Worm (Caenorhabditis elegans) whole organism, L3 larva: Measurements from ENCODE around the gene C35C5.9.

Experiments
- R02D3.7 ChIP-seq: fragments of 150-350 bp; optimal IDR thresholded peaks from 2 replicates; lab custom pipeline; 2014; ENCODE audit warnings: missing biosample characterization, missing genetic modification characterization
- ceh-28 ChIP-seq: fragments of 150-350 bp; optimal IDR thresholded peaks from 2 replicates; lab custom pipeline; 2014; ENCODE audit warnings: missing biosample characterization, missing genetic modification reagents, missing genetic modification characterization
- ceh-82 ChIP-seq: fragments of 150-350 bp; optimal IDR thresholded peaks from 2 replicates; lab custom pipeline; 2014; ENCODE audit warnings: missing biosample characterization, missing genetic modification characterization
- ceh-9 ChIP-seq: sonication (generic microtip); optimal IDR thresholded peaks from 2 replicates; lab custom pipeline; 2018; ENCODE audit warnings: missing biosample characterization, missing genetic modification characterization
- daf-12 ChIP-seq: fragments of 150-350 bp; optimal IDR thresholded peaks from 2 replicates; lab custom pipeline; 2014; ENCODE audit warnings: missing biosample characterization, missing genetic modification reagents, missing genetic modification characterization
- egl-27 ChIP-seq: sonication (generic microtip); optimal IDR thresholded peaks from 4 replicates; lab custom pipeline; 2017; ENCODE audit warnings: missing biosample characterization, missing genetic modification reagents, missing genetic modification characterization
- egl-5 ChIP-seq: fragments of 150-350 bp; optimal IDR thresholded peaks from 2 replicates; lab custom pipeline; 2017; ENCODE audit warnings: missing biosample characterization, missing genetic modification reagents, missing genetic modification characterization, inconsistent platforms
- elt-1 ChIP-seq: fragments of 150-350 bp; optimal IDR thresholded peaks from 2 replicates; lab custom pipeline; 2014; ENCODE audit warnings: missing biosample characterization, missing genetic modification characterization
- elt-2 ChIP-seq: sonication (generic microtip); optimal IDR thresholded peaks from 2 replicates; lab custom pipeline; 2016; ENCODE audit warnings: missing genetic modification reagents, mild to moderate bottlenecking, missing genetic modification characterization, missing compliant biosample characterization
- elt-3 ChIP-seq, 3 experiments: fragments of 150-350 bp in 1 of 3; sonication (generic microtip) in 2 of 3; optimal IDR thresholded peaks; 2 replicates in 2 of 3; 4 replicates in 1 of 3; lab custom pipeline; 2014 to 2017; ENCODE audit warnings: missing biosample characterization in 3 of 3, missing genetic modification characterization in 3 of 3
- fkh-2 ChIP-seq: fragments of 150-350 bp; optimal IDR thresholded peaks from 2 replicates; lab custom pipeline; 2014; ENCODE audit warnings: missing biosample characterization, missing genetic modification reagents, missing genetic modification characterization
- fos-1 ChIP-seq: fragments of 150-350 bp; optimal IDR thresholded peaks from 2 replicates; lab custom pipeline; 2014; ENCODE audit warnings: missing biosample characterization, missing genetic modification characterization
- hmg-11 ChIP-seq: sonication (generic microtip); optimal IDR thresholded peaks from 2 replicates; lab custom pipeline; 2016; ENCODE audit warnings: missing genetic modification characterization, missing compliant biosample characterization
- jun-1 ChIP-seq: fragments of 150-350 bp; optimal IDR thresholded peaks from 2 replicates; lab custom pipeline; 2014; ENCODE audit warnings: missing biosample characterization, missing genetic modification reagents, missing genetic modification characterization
- lin-39 ChIP-seq: fragments of 150-350 bp; optimal IDR thresholded peaks from 2 replicates; lab custom pipeline; 2018; ENCODE audit warnings: missing biosample characterization, missing genetic modification reagents, missing genetic modification characterization
- lsy-12 ChIP-seq: sonication (generic microtip); optimal IDR thresholded peaks from 2 replicates; lab custom pipeline; 2016; ENCODE audit warnings: mild to moderate bottlenecking, missing genetic modification characterization, missing compliant biosample characterization
- mml-1 ChIP-seq: fragments of 150-350 bp; sonication (generic microtip); optimal IDR thresholded peaks from 3 replicates; lab custom pipeline; 2014; ENCODE audit warnings: missing biosample characterization, missing genetic modification characterization
- nfya-1 ChIP-seq: sonication (generic microtip); optimal IDR thresholded peaks from 2 replicates; lab custom pipeline; 2017; ENCODE audit warnings: missing genetic modification characterization, mild to moderate bottlenecking, missing compliant biosample characterization, antibody characterized with exemption, moderate library complexity; ENCODE audit not compliant: insufficient read depth
- nhr-12 ChIP-seq: fragments of 150-350 bp; optimal IDR thresholded peaks from 2 replicates; lab custom pipeline; 2014; ENCODE audit warnings: missing biosample characterization, missing genetic modification characterization
- nhr-23 ChIP-seq: fragments of 150-350 bp; optimal IDR thresholded peaks from 2 replicates; lab custom pipeline; 2014; ENCODE audit warnings: missing biosample characterization, missing genetic modification reagents, missing genetic modification characterization
- nhr-237 ChIP-seq: fragments of 150-350 bp; optimal IDR thresholded peaks from 2 replicates; lab custom pipeline; 2014; ENCODE audit warnings: missing biosample characterization, missing genetic modification characterization
- nhr-25 ChIP-seq: sonication (generic microtip); optimal IDR thresholded peaks from 2 replicates; lab custom pipeline; 2017; ENCODE audit warnings: missing biosample characterization, missing genetic modification characterization
- nhr-43 ChIP-seq: sonication (generic microtip); optimal IDR thresholded peaks from 2 replicates; lab custom pipeline; 2016; ENCODE audit warnings: mild to moderate bottlenecking, missing genetic modification characterization, missing compliant biosample characterization; ENCODE audit not compliant: poor library complexity, severe bottlenecking
- nhr-67 ChIP-seq: fragments of 150-350 bp; optimal IDR thresholded peaks from 2 replicates; lab custom pipeline; 2014; ENCODE audit warnings: missing biosample characterization, missing genetic modification characterization
- nhr-76 ChIP-seq: fragments of 150-350 bp; sonication (generic microtip); optimal IDR thresholded peaks from 5 replicates; lab custom pipeline; 2014; ENCODE audit warnings: missing biosample characterization, missing genetic modification characterization
- nhr-77 ChIP-seq: fragments of 150-350 bp; optimal IDR thresholded peaks from 2 replicates; lab custom pipeline; 2014; ENCODE audit warnings: missing biosample characterization, missing genetic modification characterization
- pha-4 ChIP-seq: fragments of 150-350 bp; optimal IDR thresholded peaks from 2 replicates; lab custom pipeline; 2014; ENCODE audit warnings: missing biosample characterization, missing genetic modification reagents, missing genetic modification characterization
- pqm-1 ChIP-seq: fragments of 150-350 bp; optimal IDR thresholded peaks from 2 replicates; lab custom pipeline; 2017; ENCODE audit warnings: missing biosample characterization, missing genetic modification characterization, inconsistent platforms
- sea-2 ChIP-seq: fragments of 150-350 bp; sonication (generic microtip); optimal IDR thresholded peaks from 4 replicates; lab custom pipeline; 2014; ENCODE audit warnings: missing biosample characterization, missing genetic modification reagents, missing genetic modification characterization
- tbx-2 ChIP-seq: sonication (generic microtip); optimal IDR thresholded peaks from 2 replicates; lab custom pipeline; 2016; ENCODE audit warnings: mild to moderate bottlenecking, missing genetic modification characterization, missing compliant biosample characterization
- unc-39 ChIP-seq: sonication (generic microtip); optimal IDR thresholded peaks from 4 replicates; lab custom pipeline; 2017; ENCODE audit warnings: missing biosample characterization, missing genetic modification characterization
- zag-1 ChIP-seq: fragments of 150-350 bp; optimal IDR thresholded peaks from 2 replicates; lab custom pipeline; 2014; ENCODE audit warnings: missing biosample characterization, missing genetic modification characterization
- ztf-11 ChIP-seq: fragments of 150-350 bp; optimal IDR thresholded peaks from 2 replicates; lab custom pipeline; 2014; ENCODE audit warnings: missing biosample characterization, missing genetic modification characterization

C35C5.9 gene

ce11 chrX:11536408-11536807, at the start of gene C35C5.9:
C35C5.9 (plus strand) TSS chrX:11536568.
- no peak for TF ChIP-seq nhr-237 (tag; lab: Kevin White, UChicago)
- TF ChIP-seq nhr-23 (tag; lab: Kevin White, UChicago) = peak; percentile 15
- peak; percentile 11 for TF ChIP-seq nhr-25 (tag; lab: Kevin White, UChicago)
- TF ChIP-seq hmg-11 (tag; lab: Kevin White, UChicago) = no peak
- TF ChIP-seq fkh-2 = no peak
- TF ChIP-seq jun-1 (tag; lab: Kevin White, UChicago) = no peak
- TF ChIP-seq sea-2 (GFP tag; lab: Kevin White, UChicago) = no peak
- no peak for TF ChIP-seq egl-5 (tag; lab: Kevin White, UChicago)
- TF ChIP-seq nfya-1 = no peak
- no peak for TF ChIP-seq elt-3 (tag; optimal IDR thresholded peaks at IDR 0.05; lab: Kevin White, UChicago)
- no peak for TF ChIP-seq R02D3.7 (tag; lab: Kevin White, UChicago)
- TF ChIP-seq lsy-12 = no peak

ce11 chrX:11487484-11487883, 48.9 kb upstream of the C35C5.9 start, which contains the start of gene spp-9:
spp-9 (plus strand) TSS chrX:11487784.
- no peak for TF ChIP-seq nhr-237 (tag; lab: Kevin White, UChicago)
- no peak for TF ChIP-seq nhr-43 (tag; lab: Kevin White, UChicago)
- no peak for TF ChIP-seq lin-39 (tag; lab: Kevin White, UChicago)
- TF ChIP-seq nhr-76 (tag; lab: Kevin White, UChicago) = no peak
- no peak for TF ChIP-seq elt-1 (tag; lab: Kevin White, UChicago)
- TF ChIP-seq nhr-77 = no peak
- TF ChIP-seq fkh-2 = no peak
- no peak for TF ChIP-seq ztf-11 (tag; lab: Kevin White, UChicago)
- no peak for TF ChIP-seq daf-12
- no peak for TF ChIP-seq ceh-9 (tag; lab: Kevin White, UChicago)

ce11 chrX:11489830-11490229, 46.5 kb upstream of the C35C5.9 start, which contains the start of gene spp-21:
spp-21 (plus strand) TSS chrX:11490130.
- no peak for TF ChIP-seq nfya-1
- TF ChIP-seq, all 47 proteins: peak for 0

- TF ChIP-seq nhr-67 (tag; lab: Kevin White, UChicago) = no peak
- no peak for TF ChIP-seq tbx-2
- TF ChIP-seq lsy-12 = no peak
- no peak for TF ChIP-seq egl-27 (tag; lab: Kevin White, UChicago)
- TF ChIP-seq ztf-11 (tag; lab: Kevin White, UChicago) = no peak
- TF ChIP-seq zag-1 (tag; lab: Kevin White, UChicago) = no peak
- no peak for TF ChIP-seq elt-3 (tag; optimal IDR thresholded peaks at IDR 0.05; lab: Kevin White, UChicago)
- TF ChIP-seq pha-4 (tag; lab: Kevin White, UChicago) = no peak
These were observed 44.5 kb upstream of the C35C5.9 start for ce11 chrX:11491835-11492234.

- no peak for TF ChIP-seq hmg-11 (tag; lab: Kevin White, UChicago)
- TF ChIP-seq lsy-12 = no peak
- TF ChIP-seq ceh-28 (tag; lab: Kevin White, UChicago) = no peak
- TF ChIP-seq pqm-1 = peak; percentile 62
- peak; percentile 68 for TF ChIP-seq elt-2
- TF ChIP-seq elt-3 (tag; optimal IDR thresholded peaks at IDR 0.05; lab: Kevin White, UChicago) = no peak
- no peak for TF ChIP-seq elt-1 (tag; lab: Kevin White, UChicago)
- no peak for TF ChIP-seq unc-39 (tag; lab: Kevin White, UChicago)
These were observed 37.5 kb upstream of the C35C5.9 start for ce11 chrX:11498871-11499270.

ce11 chrX:11499738-11500137, 36.6 kb upstream of the C35C5.9 start, which contains the start of gene T25C12.3:
T25C12.3 (minus strand) TSS chrX:11499999.
- TF ChIP-seq fkh-2 = no peak
- TF ChIP-seq elt-1 (tag; lab: Kevin White, UChicago) = no peak
- no peak for TF ChIP-seq ceh-82 (tag; lab: Kevin White, UChicago)
- TF ChIP-seq fos-1 = no peak
- peak; percentile 80 for TF ChIP-seq elt-2
- no peak for TF ChIP-seq mml-1 (tag; lab: Kevin White, UChicago)
- TF ChIP-seq jun-1 (tag; lab: Kevin White, UChicago) = no peak
- TF ChIP-seq nhr-12 (tag; lab: Kevin White, UChicago) = no peak
